Worm (Caenorhabditis elegans) whole organism, mixed stage, embryonic: Measurements from ENCODE around the gene ttn-1.
A peak's percentile ranks its signal among the peaks of the same experiment; 100 is the strongest.

Experiments
- lin-13 ChIP-seq: fragments of 150-350 bp; optimal IDR thresholded peaks from 2 replicates; lab custom pipeline; 2014; ENCODE audit warnings: missing biosample characterization, missing genetic modification characterization
- lin-32 ChIP-seq: fragments of 200-800 bp; sonication (Bioruptor generic); optimal IDR thresholded peaks from 2 replicates; lab custom pipeline; 2018; ENCODE audit warnings: mild to moderate bottlenecking, missing genetic modification characterization, missing compliant biosample characterization
- lsy-2 ChIP-seq: fragments of 150-350 bp; optimal IDR thresholded peaks from 2 replicates; lab custom pipeline; 2014; ENCODE audit warnings: missing biosample characterization, missing genetic modification characterization
- mab-5 ChIP-seq: fragments of 150-350 bp; optimal IDR thresholded peaks from 2 replicates; lab custom pipeline; 2014; ENCODE audit warnings: missing biosample characterization, missing genetic modification characterization
- mep-1 ChIP-seq: fragments of 150-350 bp; optimal IDR thresholded peaks from 2 replicates; lab custom pipeline; 2017; ENCODE audit warnings: missing biosample characterization, missing genetic modification reagents, missing genetic modification characterization, inconsistent platforms
- nhr-12 ChIP-seq: fragments of 150-350 bp; optimal IDR thresholded peaks from 2 replicates; lab custom pipeline; 2014; ENCODE audit warnings: missing biosample characterization, missing genetic modification characterization
- nhr-2 ChIP-seq: fragments of 150-350 bp; optimal IDR thresholded peaks from 2 replicates; lab custom pipeline; 2014; ENCODE audit warnings: missing biosample characterization, missing genetic modification characterization
- unc-39 ChIP-seq: fragments of 150-350 bp; optimal IDR thresholded peaks from 2 replicates; lab custom pipeline; 2014; ENCODE audit warnings: missing biosample characterization, missing genetic modification characterization
- ztf-11 ChIP-seq: fragments of 150-350 bp; optimal IDR thresholded peaks from 2 replicates; lab custom pipeline; 2014; ENCODE audit warnings: missing biosample characterization, missing genetic modification characterization

ce11 chrV:6224494-6224959, 22.1 kb upstream of the ttn-1 start:
- TF ChIP-seq lin-13 (tag; lab: Kevin White, UChicago) (no peak), lin-32 (GFP tag; lab: Kevin White, UChicago) (no peak), nhr-2 (no peak), mep-1 (peak; percentile 69), mab-5 (tag; lab: Kevin White, UChicago) (no peak), unc-39 (tag; lab: Kevin White, UChicago) (no peak), ztf-11 (tag; lab: Kevin White, UChicago) (peak; percentile 47), nhr-12 (tag; lab: Kevin White, UChicago) (no peak), lsy-2 (tag; lab: Kevin White, UChicago) (peak; percentile 44)
